Fruit fly (Drosophila melanogaster) S2 (cell line): Measurements from ENCODE around the gene Vps13D.

ENCODE experiments used
- CG8478 ChIP-seq: fragments of >200 bp; optimal IDR thresholded peaks from 2 replicates; lab custom pipeline; 2018
- CTCF ChIP-seq, 2 experiments: fragments of >200 bp; optimal IDR thresholded peaks; 2 replicates each; lab custom pipeline; 2018

dm6 chr3L:12732742-12733141, 22.1 kb upstream of the Vps13D start:
- TF ChIP-seq CG8478 (lab: Kevin White, UChicago) (no peak), CTCF (optimal IDR thresholded peaks at IDR 0.05; lab: Kevin White, UChicago) (peak in 1 of 2 experiments; percentile 18)
